Fruit fly (Drosophila melanogaster) whole organism, wandering third instar larva: ENCODE results near the gene Dip-C.

Source experiments
- Abd-B ChIP-seq: fragments of >200 bp; optimal IDR thresholded peaks from 2 replicates; lab custom pipeline; 2017; ENCODE audit warnings: missing biosample characterization, missing genetic modification characterization
- CG9705 ChIP-seq: fragments of 200-800 bp; sonication (Bioruptor generic); optimal IDR thresholded peaks from 2 replicates; lab custom pipeline; 2018; ENCODE audit warnings: missing biosample characterization, mild to moderate bottlenecking, missing genetic modification characterization
- Dif ChIP-seq: fragments of 200-275, 200-300 bp; sonication (Bioruptor generic); optimal IDR thresholded peaks from 2 replicates; lab custom pipeline; 2018; ENCODE audit warnings: missing biosample characterization, missing genetic modification characterization; ENCODE audit not compliant: partially characterized antibody
- HLH106 ChIP-seq: fragments of 200-800 bp; optimal IDR thresholded peaks from 3 replicates; lab custom pipeline; 2019; ENCODE audit warnings: missing biosample characterization, mild to moderate bottlenecking, missing genetic modification characterization, moderate library complexity
- Mio ChIP-seq: sonication (Bioruptor generic); optimal IDR thresholded peaks from 2 replicates; lab custom pipeline; 2016; ENCODE audit warnings: missing biosample characterization, missing genetic modification characterization
- dsf ChIP-seq: sonication (Bioruptor generic); optimal IDR thresholded peaks from 2 replicates; lab custom pipeline; 2016; ENCODE audit warnings: missing biosample characterization, missing genetic modification characterization, borderline replicate concordance
- fru ChIP-seq: fragments of 200-800 bp; sonication (Bioruptor generic); optimal IDR thresholded peaks from 3 replicates; lab custom pipeline; 2016; ENCODE audit warnings: missing biosample characterization, mild to moderate bottlenecking, missing genetic modification characterization
- h ChIP-seq: fragments of 200-800 bp; sonication (Bioruptor generic); optimal IDR thresholded peaks from 3 replicates; lab custom pipeline; 2016; ENCODE audit warnings: missing biosample characterization, mild to moderate bottlenecking, missing genetic modification characterization
- pan ChIP-seq: fragments of >200 bp; optimal IDR thresholded peaks from 2 replicates; lab custom pipeline; 2017
- psq ChIP-seq: fragments of 200-800 bp; sonication (Bioruptor generic); optimal IDR thresholded peaks from 3 replicates; lab custom pipeline; 2017; ENCODE audit warnings: missing biosample characterization, mild to moderate bottlenecking, missing genetic modification characterization, moderate library complexity
- tai ChIP-seq: sonication (Bioruptor generic); optimal IDR thresholded peaks from 2 replicates; lab custom pipeline; 2016; ENCODE audit warnings: missing biosample characterization, missing genetic modification characterization
- usp ChIP-seq: fragments of >200 bp; optimal IDR thresholded peaks from 2 replicates; lab custom pipeline; 2017; ENCODE audit warnings: missing biosample characterization, missing genetic modification characterization

- TF ChIP-seq usp (GFP tag; lab: Kevin White, UChicago) (no peak), psq (no peak), fru (no peak), CG9705 (GFP tag; lab: Kevin White, UChicago) (no peak), Dif (no peak), Abd-B (GFP tag; lab: Kevin White, UChicago) (no peak), dsf (no peak), tai (GFP tag; lab: Kevin White, UChicago) (no peak), Mio (GFP tag; lab: Kevin White, UChicago) (no peak), pan (no peak), HLH106 (no peak), h (GFP tag; lab: Kevin White, UChicago) (no peak)
These were observed 36.2 kb upstream of the Dip-C start for dm6 chr3R:12449617-12450242.
